Worm (Caenorhabditis elegans) whole organism, mixed stage, embryonic: ENCODE measurements around the gene nhr-67.

Experiments
- M03D4.4 ChIP-seq: sonication (generic microtip); optimal IDR thresholded peaks from 2 replicates; lab custom pipeline; 2017; ENCODE audit warnings: mild to moderate bottlenecking, missing genetic modification characterization, missing compliant biosample characterization
- bed-3 ChIP-seq: fragments of 200-800 bp; sonication (Bioruptor generic); optimal IDR thresholded peaks from 3 replicates; lab custom pipeline; 2018; ENCODE audit warnings: mild to moderate bottlenecking, missing genetic modification characterization, moderate library complexity, missing compliant biosample characterization
- blmp-1 ChIP-seq: fragments of 150-350 bp; optimal IDR thresholded peaks from 2 replicates; lab custom pipeline; 2014; ENCODE audit warnings: missing biosample characterization, missing genetic modification characterization
- ceh-39 ChIP-seq: fragments of 150-350 bp; optimal IDR thresholded peaks from 2 replicates; lab custom pipeline; 2014; ENCODE audit warnings: missing biosample characterization, missing genetic modification characterization
- ceh-43 ChIP-seq: fragments of 200-800 bp; sonication (Bioruptor generic); optimal IDR thresholded peaks from 2 replicates; lab custom pipeline; 2018; ENCODE audit warnings: mild to moderate bottlenecking, missing genetic modification characterization, moderate library complexity, missing compliant biosample characterization
- ceh-83 ChIP-seq: fragments of 200-800 bp; sonication (Bioruptor generic); optimal IDR thresholded peaks from 2 replicates; lab custom pipeline; 2018; ENCODE audit warnings: mild to moderate bottlenecking, missing genetic modification characterization, missing compliant biosample characterization
- ces-1 ChIP-seq: fragments of 150-350 bp; optimal IDR thresholded peaks from 2 replicates; lab custom pipeline; 2014; ENCODE audit warnings: missing biosample characterization, missing genetic modification reagents, missing genetic modification characterization
- cnd-1 ChIP-seq: fragments of 200-800 bp; sonication (Bioruptor generic); optimal IDR thresholded peaks from 2 replicates; lab custom pipeline; 2018; ENCODE audit warnings: mild to moderate bottlenecking, missing genetic modification characterization, missing compliant biosample characterization
- drap-1 ChIP-seq: fragments of 200-800 bp; sonication (Bioruptor generic); optimal IDR thresholded peaks from 3 replicates; lab custom pipeline; 2018; ENCODE audit warnings: mild to moderate bottlenecking, missing genetic modification characterization, missing compliant biosample characterization
- elt-1 ChIP-seq: sonication (generic microtip); optimal IDR thresholded peaks from 2 replicates; lab custom pipeline; 2017; ENCODE audit warnings: missing genetic modification characterization, mild to moderate bottlenecking, missing compliant biosample characterization, antibody characterized with exemption, moderate library complexity, borderline replicate concordance; ENCODE audit not compliant: insufficient read depth
- elt-3 ChIP-seq: fragments of 150-350 bp; optimal IDR thresholded peaks from 2 replicates; lab custom pipeline; 2014; ENCODE audit warnings: missing biosample characterization, missing genetic modification characterization
- flh-1 ChIP-seq: fragments of 200-800 bp; sonication (Bioruptor generic); optimal IDR thresholded peaks from 2 replicates; lab custom pipeline; 2018; ENCODE audit warnings: mild to moderate bottlenecking, missing genetic modification characterization, moderate library complexity, missing compliant biosample characterization
- ham-2 ChIP-seq: fragments of 200-800 bp; sonication (Bioruptor generic); optimal IDR thresholded peaks from 2 replicates; lab custom pipeline; 2018; ENCODE audit warnings: mild to moderate bottlenecking, missing genetic modification characterization, missing compliant biosample characterization
- hlh-1 ChIP-seq: fragments of 150-350 bp; optimal IDR thresholded peaks from 2 replicates; lab custom pipeline; 2014; ENCODE audit warnings: missing biosample characterization, missing genetic modification reagents, missing genetic modification characterization
- lin-13 ChIP-seq: fragments of 150-350 bp; optimal IDR thresholded peaks from 2 replicates; lab custom pipeline; 2014; ENCODE audit warnings: missing biosample characterization, missing genetic modification characterization
- lin-32 ChIP-seq: fragments of 200-800 bp; sonication (Bioruptor generic); optimal IDR thresholded peaks from 2 replicates; lab custom pipeline; 2018; ENCODE audit warnings: mild to moderate bottlenecking, missing genetic modification characterization, missing compliant biosample characterization
- lsy-2 ChIP-seq: fragments of 150-350 bp; optimal IDR thresholded peaks from 2 replicates; lab custom pipeline; 2014; ENCODE audit warnings: missing biosample characterization, missing genetic modification characterization
- mab-5 ChIP-seq: fragments of 150-350 bp; optimal IDR thresholded peaks from 2 replicates; lab custom pipeline; 2014; ENCODE audit warnings: missing biosample characterization, missing genetic modification characterization
- mep-1 ChIP-seq: fragments of 150-350 bp; optimal IDR thresholded peaks from 2 replicates; lab custom pipeline; 2017; ENCODE audit warnings: missing biosample characterization, missing genetic modification reagents, missing genetic modification characterization, inconsistent platforms
- mls-2 ChIP-seq: sonication (generic microtip); optimal IDR thresholded peaks from 2 replicates; lab custom pipeline; 2016; ENCODE audit warnings: mild to moderate bottlenecking, missing genetic modification characterization, moderate library complexity, missing compliant biosample characterization
- nhr-12 ChIP-seq: fragments of 150-350 bp; optimal IDR thresholded peaks from 2 replicates; lab custom pipeline; 2014; ENCODE audit warnings: missing biosample characterization, missing genetic modification characterization
- nhr-2 ChIP-seq: fragments of 150-350 bp; optimal IDR thresholded peaks from 2 replicates; lab custom pipeline; 2014; ENCODE audit warnings: missing biosample characterization, missing genetic modification characterization
- nhr-237 ChIP-seq: fragments of 150-350 bp; optimal IDR thresholded peaks from 2 replicates; lab custom pipeline; 2014; ENCODE audit warnings: missing biosample characterization, missing genetic modification characterization
- nhr-76 ChIP-seq: sonication (generic microtip); optimal IDR thresholded peaks from 2 replicates; lab custom pipeline; 2017; ENCODE audit warnings: missing biosample characterization, missing genetic modification characterization
- pha-4 ChIP-seq: fragments of 150-350 bp; optimal IDR thresholded peaks from 2 replicates; lab custom pipeline; 2018; ENCODE audit warnings: missing biosample characterization, missing genetic modification reagents, missing genetic modification characterization
- sem-2 ChIP-seq: fragments of 200-800 bp; sonication (Bioruptor generic); optimal IDR thresholded peaks from 2 replicates; lab custom pipeline; 2018; ENCODE audit warnings: mild to moderate bottlenecking, missing genetic modification characterization, missing compliant biosample characterization
- snpc-4 ChIP-seq: fragments of 150-350 bp; optimal IDR thresholded peaks from 2 replicates; lab custom pipeline; 2014; ENCODE audit warnings: missing biosample characterization, missing genetic modification characterization
- tbx-8 ChIP-seq: fragments of 200-800 bp; sonication (Bioruptor generic); optimal IDR thresholded peaks from 2 replicates; lab custom pipeline; 2018; ENCODE audit warnings: mild to moderate bottlenecking, missing genetic modification characterization, moderate library complexity, missing compliant biosample characterization
- unc-120 ChIP-seq: sonication (generic microtip); optimal IDR thresholded peaks from 2 replicates; lab custom pipeline; 2017; ENCODE audit warnings: missing genetic modification characterization, missing compliant biosample characterization; ENCODE audit not compliant: poor library complexity, severe bottlenecking
- unc-62 ChIP-seq: fragments of 150-350 bp; optimal IDR thresholded peaks from 2 replicates; lab custom pipeline; 2014; ENCODE audit warnings: missing biosample characterization, missing genetic modification reagents, missing genetic modification characterization
- zip-8 ChIP-seq: fragments of 150-350 bp; optimal IDR thresholded peaks from 2 replicates; lab custom pipeline; 2014; ENCODE audit warnings: missing biosample characterization, missing genetic modification characterization
- ztf-11 ChIP-seq: fragments of 150-350 bp; optimal IDR thresholded peaks from 2 replicates; lab custom pipeline; 2014; ENCODE audit warnings: missing biosample characterization, missing genetic modification characterization

The nhr-67 gene

ce11 chrIV:11125604-11126003, 43.9 kb upstream of the nhr-67 start:
- TF ChIP-seq snpc-4 (tag; lab: Kevin White, UChicago) (no peak), ztf-11 (tag; lab: Kevin White, UChicago) (no peak), ceh-39 (tag; lab: Kevin White, UChicago) (no peak), sem-2 (GFP tag; lab: Kevin White, UChicago) (no peak), lin-13 (no peak), flh-1 (no peak), lin-32 (GFP tag; lab: Kevin White, UChicago) (no peak), tbx-8 (GFP tag; lab: Kevin White, UChicago) (no peak), lsy-2 (tag; lab: Kevin White, UChicago) (no peak), nhr-237 (tag; lab: Kevin White, UChicago) (no peak), mep-1 (tag; lab: Kevin White, UChicago) (no peak), unc-62 (GFP tag; lab: Kevin White, UChicago) (no peak), nhr-2 (tag; lab: Kevin White, UChicago) (no peak), unc-120 (tag; lab: Kevin White, UChicago) (no peak)

- TF ChIP-seq lin-13 (no peak), nhr-237 (tag; lab: Kevin White, UChicago) (no peak), nhr-12 (tag; lab: Kevin White, UChicago) (no peak), elt-1 (tag; lab: Kevin White, UChicago) (no peak), mep-1 (tag; lab: Kevin White, UChicago) (no peak), blmp-1 (tag; lab: Kevin White, UChicago) (no peak), pha-4 (no peak), drap-1 (no peak), mab-5 (tag; lab: Kevin White, UChicago) (no peak), sem-2 (GFP tag; lab: Kevin White, UChicago) (no peak), ceh-43 (GFP tag; lab: Kevin White, UChicago) (no peak), unc-62 (GFP tag; lab: Kevin White, UChicago) (no peak), nhr-76 (tag; lab: Kevin White, UChicago) (no peak), ces-1 (GFP tag; lab: Kevin White, UChicago) (no peak), ceh-39 (tag; lab: Kevin White, UChicago) (no peak), elt-3 (tag; lab: Kevin White, UChicago) (no peak), bed-3 (no peak), M03D4.4 (tag; lab: Kevin White, UChicago) (no peak), ceh-83 (GFP tag; lab: Kevin White, UChicago) (no peak), ztf-11 (tag; lab: Kevin White, UChicago) (no peak)
These were observed 43.7 kb upstream of the nhr-67 start, which contains the start of gene swsn-4 for ce11 chrIV:11126004-11126027. Gene swsn-4, plus strand, starts transcription at chrIV:11126024.

ce11 chrIV:11126028-11126427, 43.5 kb upstream of the nhr-67 start:
- TF ChIP-seq lin-13 (no peak), ham-2 (GFP tag; lab: Kevin White, UChicago) (no peak), tbx-8 (GFP tag; lab: Kevin White, UChicago) (no peak), lin-32 (GFP tag; lab: Kevin White, UChicago) (no peak), hlh-1 (tag; lab: Kevin White, UChicago) (no peak), sem-2 (GFP tag; lab: Kevin White, UChicago) (no peak), flh-1 (no peak), ceh-39 (tag; lab: Kevin White, UChicago) (no peak), nhr-12 (tag; lab: Kevin White, UChicago) (no peak), pha-4 (no peak), bed-3 (no peak), ceh-43 (GFP tag; lab: Kevin White, UChicago) (no peak)

DNA sequence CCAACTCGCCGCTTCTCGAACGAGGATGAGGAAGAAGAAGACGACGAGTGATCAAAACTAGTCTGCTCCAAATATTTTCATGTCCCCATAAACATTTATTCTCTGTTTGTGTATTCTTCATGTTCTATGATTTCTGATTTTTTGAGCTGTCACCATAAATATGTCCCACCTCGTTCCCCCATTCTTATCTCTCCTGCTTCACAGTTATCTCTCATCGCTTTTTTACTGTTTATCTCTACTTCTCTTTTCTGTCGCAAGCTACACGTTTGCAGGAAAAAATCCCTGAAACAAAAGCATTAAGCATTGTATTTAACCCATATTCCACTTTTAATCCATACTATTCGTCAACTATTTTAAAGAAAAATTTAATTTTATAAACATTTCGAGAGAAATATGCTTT, 38.8 kb upstream of the nhr-67 start:
- TF ChIP-seq M03D4.4 (tag; lab: Kevin White, UChicago) (no peak), mab-5 (tag; lab: Kevin White, UChicago) (no peak), mls-2 (tag; lab: Kevin White, UChicago) (no peak), zip-8 (tag; lab: Kevin White, UChicago) (no peak), drap-1 (no peak), nhr-12 (tag; lab: Kevin White, UChicago) (no peak), lsy-2 (tag; lab: Kevin White, UChicago) (no peak), tbx-8 (GFP tag; lab: Kevin White, UChicago) (no peak), ztf-11 (tag; lab: Kevin White, UChicago) (no peak), cnd-1 (tag; lab: Kevin White, UChicago) (no peak), ceh-83 (GFP tag; lab: Kevin White, UChicago) (no peak)

ce11 chrIV:11131268-11131667, 38.3 kb upstream of the nhr-67 start, which contains the start of gene ard-1:
Gene ard-1, plus strand, starts transcription at chrIV:11131279.
- no peak for TF ChIP-seq ceh-39 (tag; lab: Kevin White, UChicago)
- no peak for TF ChIP-seq mep-1 (tag; lab: Kevin White, UChicago)
